Worm (Caenorhabditis elegans) whole organism, L4 larva: Measurements from ENCODE around the gene F15A8.1.

Experiments used
- D1046.2 ChIP-seq: fragments of 200-800 bp; sonication (Bioruptor generic); IDR thresholded peaks from 2 replicates; pipeline ENCODE4 v1.3.6; 2022; ENCODE audit warnings: missing genetic modification characterization, missing compliant biosample characterization
- F10B5.3 ChIP-seq: sonication (generic microtip); optimal IDR thresholded peaks from 2 replicates; lab custom pipeline; 2016; ENCODE audit warnings: mild to moderate bottlenecking, missing genetic modification characterization, missing compliant biosample characterization
- F37D6.2 ChIP-seq: sonication (generic microtip); optimal IDR thresholded peaks from 2 replicates; lab custom pipeline; 2016; ENCODE audit warnings: mild to moderate bottlenecking, missing genetic modification characterization, missing compliant biosample characterization
- F44E2.7 ChIP-seq: fragments of 200-800 bp; sonication (Bioruptor generic); IDR thresholded peaks from 2 replicates; pipeline ENCODE4 v2.1.2; 2022; ENCODE audit warnings: missing genetic modification characterization, missing compliant biosample characterization
- F49E8.2 ChIP-seq: sonication (generic microtip); optimal IDR thresholded peaks from 2 replicates; lab custom pipeline; 2016; ENCODE audit warnings: missing compliant biosample characterization, mild to moderate bottlenecking, missing genetic modification characterization, borderline replicate concordance
- T20F7.1 ChIP-seq: fragments of 200-800 bp; sonication (Bioruptor generic); optimal IDR thresholded peaks from 2 replicates; lab custom pipeline; 2018; ENCODE audit warnings: mild to moderate bottlenecking, missing genetic modification characterization, missing compliant biosample characterization
- T26A8.4 ChIP-seq: fragments of 200-800 bp; sonication (Bioruptor generic); IDR thresholded peaks from 2 replicates; pipeline ENCODE4 v1.3.6; 2022; ENCODE audit warnings: missing genetic modification characterization, missing compliant biosample characterization
- Y105C5A.15 ChIP-seq: fragments of 200-800 bp; sonication (Bioruptor generic); IDR thresholded peaks from 2 replicates; pipeline ENCODE4 v1.3.6; 2022; ENCODE audit warnings: missing genetic modification characterization, missing compliant biosample characterization
- Y48G9A.11 ChIP-seq: fragments of 200-800 bp; sonication (Bioruptor generic); IDR thresholded peaks from 2 replicates; pipeline ENCODE4 v1.3.6; 2022; ENCODE audit warnings: missing genetic modification reagents, missing genetic modification characterization, missing compliant biosample characterization
- Y75B8A.6 ChIP-seq: fragments of 200-800 bp; sonication (Bioruptor generic); IDR thresholded peaks from 2 replicates; pipeline ENCODE4 v1.3.6; 2022; ENCODE audit warnings: missing genetic modification reagents, missing genetic modification characterization, missing compliant biosample characterization
- arid-1 ChIP-seq: fragments of 200-800 bp; sonication (Bioruptor generic); conservative IDR thresholded peaks from 2 replicates; pipeline ENCODE4 v1.3.6; 2022; ENCODE audit warnings: missing genetic modification reagents, missing genetic modification characterization, missing compliant biosample characterization
- attf-4 ChIP-seq: sonication (generic microtip); optimal IDR thresholded peaks from 3 replicates; lab custom pipeline; 2017; ENCODE audit warnings: missing biosample characterization, missing genetic modification characterization
- ceh-44 ChIP-seq: fragments of 200-800 bp; sonication (Bioruptor generic); IDR thresholded peaks from 2 replicates; pipeline ENCODE4 v1.3.6; 2022; ENCODE audit warnings: missing genetic modification reagents, missing genetic modification characterization, missing compliant biosample characterization
- ceh-82 ChIP-seq: sonication (generic microtip); optimal IDR thresholded peaks from 2 replicates; lab custom pipeline; 2017; ENCODE audit warnings: missing biosample characterization, missing genetic modification characterization
- ces-1 ChIP-seq: fragments of 150-350 bp; sonication (generic microtip); optimal IDR thresholded peaks from 4 replicates; lab custom pipeline; 2014; ENCODE audit warnings: missing biosample characterization, missing genetic modification reagents, missing genetic modification characterization
- ctbp-1 ChIP-seq: fragments of 200-800 bp; sonication (Bioruptor generic); IDR thresholded peaks from 2 replicates; pipeline ENCODE4 v1.3.6; 2022; ENCODE audit warnings: missing genetic modification reagents, missing genetic modification characterization, missing compliant biosample characterization
- dmd-6 ChIP-seq: fragments of 200-800 bp; sonication (Bioruptor generic); IDR thresholded peaks from 2 replicates; pipeline ENCODE4 v1.3.6; 2022; ENCODE audit warnings: missing genetic modification reagents, missing genetic modification characterization, missing compliant biosample characterization
- dpl-1 ChIP-seq: fragments of 150-350 bp; optimal IDR thresholded peaks from 2 replicates; lab custom pipeline; 2014; ENCODE audit warnings: missing biosample characterization, missing genetic modification reagents, missing genetic modification characterization
- duxl-1 ChIP-seq: sonication (generic microtip); optimal IDR thresholded peaks from 2 replicates; lab custom pipeline; 2016; ENCODE audit warnings: mild to moderate bottlenecking, missing genetic modification characterization, moderate library complexity, missing compliant biosample characterization; ENCODE audit not compliant: poor library complexity
- dve-1 ChIP-seq: sonication (generic microtip); optimal IDR thresholded peaks from 2 replicates; lab custom pipeline; 2017; ENCODE audit warnings: antibody characterized with exemption, mild to moderate bottlenecking, missing genetic modification characterization, missing compliant biosample characterization; ENCODE audit not compliant: insufficient read depth
- egl-43 ChIP-seq: fragments of 200-800 bp; sonication (Bioruptor generic); IDR thresholded peaks from 2 replicates; pipeline ENCODE4 v1.3.6; 2022; ENCODE audit warnings: missing genetic modification reagents, missing genetic modification characterization, missing compliant biosample characterization
- fos-1 ChIP-seq: fragments of 150-350 bp; optimal IDR thresholded peaks from 2 replicates; lab custom pipeline; 2014; ENCODE audit warnings: missing biosample characterization, missing genetic modification characterization
- hlh-30 ChIP-seq: sonication (generic microtip); optimal IDR thresholded peaks from 2 replicates; lab custom pipeline; 2017; ENCODE audit warnings: antibody characterized with exemption, mild to moderate bottlenecking, missing genetic modification characterization, missing compliant biosample characterization; ENCODE audit not compliant: insufficient read depth
- hmg-1.1 ChIP-seq: fragments of 200-800 bp; sonication (Bioruptor generic); IDR thresholded peaks from 2 replicates; pipeline ENCODE4 v1.3.6; 2022; ENCODE audit warnings: missing genetic modification reagents, missing genetic modification characterization, missing compliant biosample characterization
- jun-1 ChIP-seq: fragments of 150-350 bp; optimal IDR thresholded peaks from 2 replicates; lab custom pipeline; 2014; ENCODE audit warnings: missing biosample characterization, missing genetic modification reagents, missing genetic modification characterization
- lin-1 ChIP-seq: fragments of 200-800 bp; sonication (Bioruptor generic); IDR thresholded peaks from 2 replicates; pipeline ENCODE4 v1.3.6; 2022; ENCODE audit warnings: missing genetic modification reagents, missing genetic modification characterization, missing compliant biosample characterization
- lin-15B ChIP-seq: fragments of 150-350 bp; sonication (generic microtip); optimal IDR thresholded peaks from 3 replicates; lab custom pipeline; 2014; ENCODE audit warnings: missing biosample characterization, missing genetic modification characterization
- lin-38 ChIP-seq: fragments of 200-800 bp; sonication (Bioruptor generic); IDR thresholded peaks from 2 replicates; pipeline ENCODE4 v1.3.6; 2022; ENCODE audit warnings: missing genetic modification reagents, missing genetic modification characterization, missing compliant biosample characterization
- lir-3 ChIP-seq: sonication (generic microtip); optimal IDR thresholded peaks from 2 replicates; lab custom pipeline; 2016; ENCODE audit warnings: mild to moderate bottlenecking, missing genetic modification characterization, missing compliant biosample characterization
- madf-5 ChIP-seq, 2 experiments: fragments of 200-800 bp; sonication (Bioruptor generic); IDR thresholded peaks; 2 replicates each; pipeline ENCODE4 v1.3.6; 2022; ENCODE audit warnings: missing compliant biosample characterization in 2 of 2, missing genetic modification characterization in 2 of 2
- madf-9 ChIP-seq: fragments of 200-800 bp; sonication (Bioruptor generic); conservative IDR thresholded peaks from 2 replicates; pipeline ENCODE4 v1.3.6; 2022; ENCODE audit warnings: missing genetic modification reagents, missing genetic modification characterization, missing compliant biosample characterization
- mdt-29 ChIP-seq: fragments of 200-800 bp; sonication (Bioruptor generic); IDR thresholded peaks from 2 replicates; pipeline ENCODE4 v1.3.6; 2022; ENCODE audit warnings: missing genetic modification reagents, missing genetic modification characterization, missing compliant biosample characterization
- mep-1 ChIP-seq: fragments of 150-350 bp; sonication (generic microtip); optimal IDR thresholded peaks from 3 replicates; lab custom pipeline; 2014; ENCODE audit warnings: missing biosample characterization, missing genetic modification characterization
- nhr-10 ChIP-seq: fragments of 150-350 bp; optimal IDR thresholded peaks from 2 replicates; lab custom pipeline; 2014; ENCODE audit warnings: missing biosample characterization, missing genetic modification characterization
- nhr-102 ChIP-seq: sonication (generic microtip); optimal IDR thresholded peaks from 2 replicates; lab custom pipeline; 2016; ENCODE audit warnings: mild to moderate bottlenecking, missing genetic modification characterization, moderate library complexity, missing compliant biosample characterization
- nhr-111 ChIP-seq: fragments of 200-800 bp; sonication (Bioruptor generic); optimal IDR thresholded peaks from 2 replicates; lab custom pipeline; 2018; ENCODE audit warnings: mild to moderate bottlenecking, missing genetic modification characterization, missing compliant biosample characterization
- nhr-237 ChIP-seq: sonication (generic microtip); optimal IDR thresholded peaks from 2 replicates; lab custom pipeline; 2017; ENCODE audit warnings: missing biosample characterization, missing genetic modification characterization
- nhr-28 ChIP-seq: fragments of 150-350 bp; optimal IDR thresholded peaks from 2 replicates; lab custom pipeline; 2014; ENCODE audit warnings: missing biosample characterization, missing genetic modification characterization
- nhr-41 ChIP-seq: fragments of 200-800 bp; sonication (Bioruptor generic); IDR thresholded peaks from 2 replicates; pipeline ENCODE4 v1.3.6; 2022; ENCODE audit warnings: missing genetic modification reagents, missing genetic modification characterization, missing compliant biosample characterization
- nhr-6 ChIP-seq: fragments of 150-350 bp; optimal IDR thresholded peaks from 2 replicates; lab custom pipeline; 2014; ENCODE audit warnings: missing biosample characterization, missing genetic modification characterization
- nhr-77 ChIP-seq: fragments of 150-350 bp; optimal IDR thresholded peaks from 2 replicates; lab custom pipeline; 2014; ENCODE audit warnings: missing biosample characterization, missing genetic modification characterization
- pha-4 ChIP-seq, 2 experiments: fragments of 150-350 bp in 1 of 2; fragments of 200-800 bp in 1 of 2; sonication (Bioruptor generic) in 1 of 2; IDR thresholded peaks in 1 of 2; optimal IDR thresholded peaks in 1 of 2; 2 replicates each; pipeline versions ENCODE4 v1.3.6 to Lab custom; 2014 to 2022; ENCODE audit warnings: missing genetic modification characterization in 2 of 2, missing genetic modification reagents in 2 of 2, missing biosample characterization in 1 of 2, missing compliant biosample characterization in 1 of 2
- snpc-1.2 ChIP-seq: fragments of 200-800 bp; sonication (Bioruptor generic); IDR thresholded peaks from 2 replicates; pipeline ENCODE4 v1.3.6; 2022; ENCODE audit warnings: missing genetic modification reagents, missing genetic modification characterization, missing compliant biosample characterization
- snpc-4 ChIP-seq: fragments of 150-350 bp; optimal IDR thresholded peaks from 2 replicates; lab custom pipeline; 2014; ENCODE audit warnings: missing biosample characterization, missing genetic modification characterization
- spr-1 ChIP-seq: sonication (generic microtip); optimal IDR thresholded peaks from 2 replicates; lab custom pipeline; 2016; ENCODE audit warnings: mild to moderate bottlenecking, missing genetic modification characterization, missing compliant biosample characterization
- tra-1 ChIP-seq: fragments of 200-800 bp; sonication (Bioruptor generic); IDR thresholded peaks from 2 replicates; pipeline ENCODE4 v1.3.6; 2022; ENCODE audit warnings: missing genetic modification reagents, missing genetic modification characterization, missing compliant biosample characterization
- unc-130 ChIP-seq: sonication (generic microtip); optimal IDR thresholded peaks from 2 replicates; lab custom pipeline; 2016; ENCODE audit warnings: missing genetic modification reagents, missing genetic modification characterization, missing compliant biosample characterization
- zfp-3 ChIP-seq: fragments of 200-800 bp; sonication (Bioruptor generic); conservative IDR thresholded peaks from 2 replicates; pipeline ENCODE4 v1.3.6; 2022; ENCODE audit warnings: missing genetic modification reagents, missing genetic modification characterization, missing compliant biosample characterization
- zip-11 ChIP-seq: fragments of 200-800 bp; sonication (Bioruptor generic); IDR thresholded peaks from 2 replicates; pipeline ENCODE4 v1.3.6; 2022; ENCODE audit warnings: missing genetic modification characterization, missing compliant biosample characterization
- zip-2 ChIP-seq: fragments of 150-350 bp; optimal IDR thresholded peaks from 2 replicates; lab custom pipeline; 2014; ENCODE audit warnings: missing biosample characterization, missing genetic modification characterization

Gene F15A8.1

DNA sequence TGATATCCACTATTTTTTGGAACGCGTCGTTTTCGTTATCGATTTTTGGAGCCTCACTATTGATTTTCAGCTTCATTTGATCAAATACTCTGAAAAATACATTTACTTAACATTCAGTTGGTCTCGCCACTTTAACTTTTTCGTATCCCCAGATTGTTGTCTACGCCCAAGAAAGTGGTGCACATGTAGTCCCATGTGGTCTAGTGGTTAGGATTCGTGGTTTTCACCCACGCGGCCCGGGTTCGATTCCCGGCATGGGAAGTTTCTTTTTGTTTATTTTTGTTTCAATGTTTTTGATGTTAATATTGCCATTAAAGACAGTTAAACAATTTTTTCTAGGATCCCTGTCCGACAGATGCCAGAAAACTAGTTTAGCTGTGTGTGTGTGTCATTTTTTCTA, 3.3 kb downstream of the F15A8.1 start (continued):
- TF ChIP-seq Y105C5A.15 (0 out of 2 replicates have a peak, but pooled peaks have one; percentile 60), snpc-4 (tag; lab: Kevin White, UChicago) (no peak), lin-15B (tag; lab: Kevin White, UChicago) (no peak), dve-1 (peak; percentile 43), arid-1 (GFP tag; lab: Robert Waterston, UW) (peak; percentile 82), nhr-28 (tag; lab: Kevin White, UChicago) (peak; percentile 41), ceh-82 (tag; lab: Kevin White, UChicago) (no peak), ctbp-1 (GFP tag; lab: Robert Waterston, UW) (peak; percentile 88), nhr-6 (tag; lab: Kevin White, UChicago) (no peak), mep-1 (tag; lab: Kevin White, UChicago) (peak; percentile 74), dmd-6 (GFP tag; lab: Robert Waterston, UW) (peak; percentile 48), lir-3 (tag; lab: Kevin White, UChicago) (no peak), D1046.2 (peak; percentile 78; the same call in 1 of the 2 replicates), tra-1 (GFP tag; lab: Robert Waterston, UW) (0 out of 2 replicates have a peak, but pooled peaks have one; percentile 48), mdt-29 (peak; percentile 68; the same call in 1 of the 2 replicates), nhr-10 (no peak), F49E8.2 (peak; percentile 6), zip-2 (tag; lab: Kevin White, UChicago) (no peak), nhr-41 (0 out of 2 replicates have a peak, but pooled peaks have one; percentile 12), jun-1 (no peak), duxl-1 (tag; lab: Kevin White, UChicago) (peak; percentile 83), T20F7.1 (peak; percentile 29), egl-43 (GFP tag; lab: Robert Waterston, UW) (peak; percentile 91), Y48G9A.11 (peak; percentile 29), nhr-102 (tag; lab: Kevin White, UChicago) (peak; percentile 49), hmg-1.1 (GFP tag; lab: Robert Waterston, UW) (peak; percentile 86), hlh-30 (tag; lab: Kevin White, UChicago) (peak; percentile 67), lin-38 (GFP tag; lab: Robert Waterston, UW) (peak; percentile 72), attf-4 (tag; lab: Kevin White, UChicago) (no peak), lin-1 (GFP tag; lab: Robert Waterston, UW) (0 out of 2 replicates have a peak, but pooled peaks have one; percentile 52), ceh-44 (GFP tag; lab: Robert Waterston, UW) (peak; percentile 64; the same call in 1 of the 2 replicates), F37D6.2 (tag; lab: Kevin White, UChicago) (peak; percentile 1), pha-4 (GFP tag; IDR thresholded peaks at IDR 0.05; lab: Robert Waterston, UW) (peak; percentile 89), pha-4 (tag; optimal IDR thresholded peaks at IDR 0.05; lab: Kevin White, UChicago) (no peak), madf-5 (GFP tag; IDR thresholded peaks at IDR 0.05; lab: Robert Waterston, UW) (peak; percentile 67 to 86; a peak in 3 of 4 replicates), nhr-237 (tag; lab: Kevin White, UChicago) (no peak), nhr-111 (GFP tag; lab: Kevin White, UChicago) (peak; percentile 69), Y75B8A.6 (GFP tag; lab: Robert Waterston, UW) (peak; percentile 82; the same call in 1 of the 2 replicates), snpc-1.2 (GFP tag; lab: Robert Waterston, UW) (peak; percentile 87), nhr-77 (tag; lab: Kevin White, UChicago) (peak; percentile 36), zip-11 (GFP tag; lab: Robert Waterston, UW) (0 out of 2 replicates have a peak, but pooled peaks have one; percentile 33), F44E2.7 (GFP tag; lab: Robert Waterston, UW) (0 out of 2 replicates have a peak, but pooled peaks have one; percentile 11), zfp-3 (GFP tag; lab: Robert Waterston, UW) (0 out of 2 replicates have a peak, but pooled peaks have one; percentile 52), fos-1 (tag; lab: Kevin White, UChicago) (no peak), F10B5.3 (tag; lab: Kevin White, UChicago) (peak; percentile 31), T26A8.4 (GFP tag; lab: Robert Waterston, UW) (peak; percentile 83), dpl-1 (GFP tag; lab: Kevin White, UChicago) (peak; percentile 11), unc-130 (GFP tag; lab: Kevin White, UChicago) (peak; percentile 16), madf-9 (GFP tag; lab: Robert Waterston, UW) (0 out of 2 replicates have a peak, but pooled peaks have one; percentile 41), ces-1 (GFP tag; lab: Kevin White, UChicago) (no peak), spr-1 (tag; lab: Kevin White, UChicago) (peak; percentile 28)
